Worm (Caenorhabditis elegans) whole organism, L2 larva: Measurements from ENCODE around the gene C54C6.5.

ENCODE experiments used
- C34F6.9 ChIP-seq: fragments of 150-350 bp; optimal IDR thresholded peaks from 2 replicates; lab custom pipeline; 2014; ENCODE audit warnings: missing biosample characterization, missing genetic modification characterization
- F13H6.1 ChIP-seq: sonication (generic microtip); optimal IDR thresholded peaks from 2 replicates; lab custom pipeline; 2016; ENCODE audit warnings: missing genetic modification characterization, missing compliant biosample characterization
- R02D3.7 ChIP-seq: fragments of 150-350 bp; optimal IDR thresholded peaks from 2 replicates; lab custom pipeline; 2014; ENCODE audit warnings: missing biosample characterization, missing genetic modification characterization
- Y55F3AM.14 ChIP-seq: fragments of 200-800 bp; sonication (Bioruptor generic); optimal IDR thresholded peaks from 2 replicates; lab custom pipeline; 2018; ENCODE audit warnings: mild to moderate bottlenecking, missing genetic modification characterization, missing compliant biosample characterization
- alr-1 ChIP-seq: fragments of 150-350 bp; optimal IDR thresholded peaks from 2 replicates; lab custom pipeline; 2014; ENCODE audit warnings: missing biosample characterization, missing genetic modification characterization
- ama-1 ChIP-seq: fragments of 150-350 bp; optimal IDR thresholded peaks from 2 replicates; lab custom pipeline; 2018; ENCODE audit warnings: inconsistent platforms
- blmp-1 ChIP-seq: sonication (generic microtip); optimal IDR thresholded peaks from 2 replicates; lab custom pipeline; 2017; ENCODE audit warnings: missing genetic modification characterization, mild to moderate bottlenecking, missing compliant biosample characterization, antibody characterized with exemption, moderate library complexity; ENCODE audit not compliant: insufficient read depth
- ceh-16 ChIP-seq: fragments of 150-350 bp; optimal IDR thresholded peaks from 2 replicates; lab custom pipeline; 2014; ENCODE audit warnings: missing biosample characterization, missing genetic modification characterization
- ceh-82 ChIP-seq: fragments of 150-350 bp; optimal IDR thresholded peaks from 2 replicates; lab custom pipeline; 2014; ENCODE audit warnings: missing biosample characterization, missing genetic modification characterization
- crh-2 ChIP-seq: sonication (generic microtip); optimal IDR thresholded peaks from 2 replicates; lab custom pipeline; 2017; ENCODE audit warnings: missing biosample characterization, missing genetic modification characterization
- dmd-4 ChIP-seq: sonication (generic microtip); optimal IDR thresholded peaks from 2 replicates; lab custom pipeline; 2017; ENCODE audit warnings: missing biosample characterization, missing genetic modification characterization
- egl-27 ChIP-seq: sonication (generic microtip); optimal IDR thresholded peaks from 3 replicates; lab custom pipeline; 2017; ENCODE audit warnings: missing biosample characterization, missing genetic modification reagents, missing genetic modification characterization
- elt-1 ChIP-seq: fragments of 150-350 bp; optimal IDR thresholded peaks from 2 replicates; lab custom pipeline; 2014; ENCODE audit warnings: missing biosample characterization, missing genetic modification characterization
- fos-1 ChIP-seq: fragments of 150-350 bp; optimal IDR thresholded peaks from 2 replicates; lab custom pipeline; 2014; ENCODE audit warnings: missing biosample characterization, missing genetic modification characterization
- gmeb-1 ChIP-seq: fragments of 150-350 bp; optimal IDR thresholded peaks from 2 replicates; lab custom pipeline; 2014; ENCODE audit warnings: missing biosample characterization, missing genetic modification characterization
- lin-11 ChIP-seq: fragments of 150-350 bp; sonication (generic microtip); optimal IDR thresholded peaks from 2 replicates; lab custom pipeline; 2014; ENCODE audit warnings: missing biosample characterization, missing genetic modification characterization, inconsistent platforms, mixed read lengths
- lin-13 ChIP-seq: fragments of 150-350 bp; optimal IDR thresholded peaks from 2 replicates; lab custom pipeline; 2014; ENCODE audit warnings: missing biosample characterization, missing genetic modification reagents, missing genetic modification characterization
- lsy-2 ChIP-seq, 2 experiments: fragments of 150-350 bp in 1 of 2; sonication (generic microtip) in 1 of 2; optimal IDR thresholded peaks; 2 replicates each; lab custom pipeline; 2014 to 2017; ENCODE audit warnings: missing biosample characterization in 2 of 2, missing genetic modification characterization in 2 of 2
- mab-5 ChIP-seq: fragments of 150-350 bp; optimal IDR thresholded peaks from 2 replicates; lab custom pipeline; 2014; ENCODE audit warnings: missing biosample characterization, missing genetic modification characterization
- mbf-1 ChIP-seq: sonication (generic microtip); optimal IDR thresholded peaks from 2 replicates; lab custom pipeline; 2017; ENCODE audit warnings: missing biosample characterization, missing genetic modification characterization
- mdl-1 ChIP-seq, 2 experiments: fragments of 150-350 bp in 1 of 2; sonication (generic microtip) in 1 of 2; optimal IDR thresholded peaks; 2 replicates each; lab custom pipeline; 2017; ENCODE audit warnings: missing biosample characterization in 2 of 2, missing genetic modification characterization in 2 of 2
- nhr-11 ChIP-seq: fragments of 150-350 bp; optimal IDR thresholded peaks from 2 replicates; lab custom pipeline; 2014; ENCODE audit warnings: missing biosample characterization, missing genetic modification characterization
- nhr-12 ChIP-seq: fragments of 150-350 bp; optimal IDR thresholded peaks from 2 replicates; lab custom pipeline; 2014; ENCODE audit warnings: missing biosample characterization, missing genetic modification characterization
- nhr-129 ChIP-seq: fragments of 150-350 bp; optimal IDR thresholded peaks from 2 replicates; lab custom pipeline; 2014; ENCODE audit warnings: missing biosample characterization, missing genetic modification characterization
- nhr-21 ChIP-seq: fragments of 150-350 bp; optimal IDR thresholded peaks from 2 replicates; lab custom pipeline; 2014; ENCODE audit warnings: missing biosample characterization, missing genetic modification characterization
- nhr-25 ChIP-seq: fragments of 150-350 bp; sonication (generic microtip); optimal IDR thresholded peaks from 3 replicates; lab custom pipeline; 2014; ENCODE audit warnings: missing biosample characterization, missing genetic modification characterization
- nhr-6 ChIP-seq: fragments of 150-350 bp; optimal IDR thresholded peaks from 2 replicates; lab custom pipeline; 2014; ENCODE audit warnings: missing biosample characterization, missing genetic modification characterization
- nhr-77 ChIP-seq: fragments of 150-350 bp; optimal IDR thresholded peaks from 2 replicates; lab custom pipeline; 2014; ENCODE audit warnings: missing biosample characterization, missing genetic modification characterization
- sem-4 ChIP-seq: fragments of 150-350 bp; optimal IDR thresholded peaks from 2 replicates; lab custom pipeline; 2014; ENCODE audit warnings: missing biosample characterization, missing genetic modification reagents, missing genetic modification characterization
- sma-3 ChIP-seq: sonication (generic microtip); optimal IDR thresholded peaks from 2 replicates; lab custom pipeline; 2016; ENCODE audit warnings: missing genetic modification reagents, missing genetic modification characterization, missing compliant biosample characterization
- sma-9 ChIP-seq, 2 experiments: fragments of 150-350 bp in 1 of 2; sonication (generic microtip) in 1 of 2; optimal IDR thresholded peaks; 2 replicates each; lab custom pipeline; 2014 to 2016; ENCODE audit warnings: missing genetic modification characterization in 2 of 2, mild to moderate bottlenecking in 1 of 2, missing biosample characterization in 1 of 2, missing compliant biosample characterization in 1 of 2, missing genetic modification reagents in 1 of 2, moderate library complexity in 1 of 2
- snpc-4 ChIP-seq: fragments of 150-350 bp; optimal IDR thresholded peaks from 2 replicates; lab custom pipeline; 2014; ENCODE audit warnings: missing biosample characterization, missing genetic modification characterization
- unc-55 ChIP-seq: fragments of 150-350 bp; sonication (generic microtip); optimal IDR thresholded peaks from 3 replicates; lab custom pipeline; 2014; ENCODE audit warnings: missing biosample characterization, missing genetic modification reagents, missing genetic modification characterization
- zag-1 ChIP-seq: fragments of 150-350 bp; optimal IDR thresholded peaks from 2 replicates; lab custom pipeline; 2014; ENCODE audit warnings: missing biosample characterization, missing genetic modification characterization
- ztf-1 ChIP-seq: fragments of 200-800 bp; sonication (Bioruptor generic); conservative IDR thresholded peaks from 2 replicates; pipeline ENCODE4 v1.3.6; 2022; ENCODE audit warnings: missing genetic modification characterization, missing compliant biosample characterization
- ztf-11 ChIP-seq: sonication (generic microtip); optimal IDR thresholded peaks from 2 replicates; lab custom pipeline; 2017; ENCODE audit warnings: missing biosample characterization, missing genetic modification characterization
- ztf-4 ChIP-seq: fragments of 150-350 bp; optimal IDR thresholded peaks from 2 replicates; lab custom pipeline; 2014; ENCODE audit warnings: missing biosample characterization, missing genetic modification characterization

C54C6.5 gene

ce11 chrIII:3549750-3550149 lies at the start of gene C54C6.5:
TSS of gene C54C6.5 (minus strand) at chrIII:3549850.
- TF ChIP-seq dmd-4 (no peak), alr-1 (no peak), lin-13 (GFP tag; lab: Kevin White, UChicago) (no peak), gmeb-1 (tag; lab: Kevin White, UChicago) (no peak), nhr-12 (tag; lab: Kevin White, UChicago) (no peak), zag-1 (tag; lab: Kevin White, UChicago) (no peak), nhr-21 (tag; lab: Kevin White, UChicago) (no peak), egl-27 (tag; lab: Kevin White, UChicago) (no peak)

- TF ChIP-seq elt-1 (tag; lab: Kevin White, UChicago) (no peak), nhr-129 (tag; lab: Kevin White, UChicago) (no peak), snpc-4 (no peak), sma-3 (GFP tag; lab: Kevin White, UChicago) (no peak)
Measured at ce11 chrIII:3594681-3595080, 45.0 kb upstream of the C54C6.5 start.

- TF ChIP-seq nhr-129 (tag; lab: Kevin White, UChicago): no peak
- TF ChIP-seq lin-11: no peak
- TF ChIP-seq mbf-1 (tag; lab: Kevin White, UChicago): no peak
- peak; percentile 11 for TF ChIP-seq C34F6.9 (tag; lab: Kevin White, UChicago)
- no peak for TF ChIP-seq Y55F3AM.14 (GFP tag; lab: Kevin White, UChicago)
- no peak for TF ChIP-seq mdl-1 (tag; optimal IDR thresholded peaks at IDR 0.05; lab: Kevin White, UChicago)
- TF ChIP-seq nhr-11 (tag; lab: Kevin White, UChicago): no peak
- TF ChIP-seq nhr-25 (tag; lab: Kevin White, UChicago): no peak
Measured at ce11 chrIII:3590365-3590764, 40.7 kb upstream of the C54C6.5 start, which contains the start of gene ptp-1. TSS of gene ptp-1 (plus strand) at chrIII:3590722.

ce11 chrIII:3588183-3588582 lies 38.5 kb upstream of the C54C6.5 start:
- TF ChIP-seq blmp-1 (tag; lab: Kevin White, UChicago): no peak
- no peak for TF ChIP-seq nhr-77 (tag; lab: Kevin White, UChicago)
- no peak for TF ChIP-seq sem-4
- TF ChIP-seq nhr-21 (tag; lab: Kevin White, UChicago): no peak
- no peak for TF ChIP-seq ama-1 (lab: Kevin White, UChicago)
- TF ChIP-seq lin-11: no peak
- TF ChIP-seq ztf-11 (tag; lab: Kevin White, UChicago): no peak
- TF ChIP-seq ztf-4 (tag; lab: Kevin White, UChicago): no peak
- TF ChIP-seq dmd-4: no peak
- no peak for TF ChIP-seq lsy-2 (tag; optimal IDR thresholded peaks at IDR 0.05; lab: Kevin White, UChicago)
- no peak for TF ChIP-seq nhr-129 (tag; lab: Kevin White, UChicago)
- TF ChIP-seq sma-3 (GFP tag; lab: Kevin White, UChicago): no peak
- no peak for TF ChIP-seq elt-1 (tag; lab: Kevin White, UChicago)
- TF ChIP-seq ceh-82 (tag; lab: Kevin White, UChicago): no peak

ce11 chrIII:3583341-3583740 lies 33.7 kb upstream of the C54C6.5 start:
- peak; percentile 59 for TF ChIP-seq unc-55 (GFP tag; lab: Kevin White, UChicago)
- TF ChIP-seq nhr-25 (tag; lab: Kevin White, UChicago): no peak
- no peak for TF ChIP-seq ceh-16

- TF ChIP-seq fos-1 (tag; lab: Kevin White, UChicago) (peak; percentile 19), nhr-77 (tag; lab: Kevin White, UChicago) (no peak)
Measured at ce11 chrIII:3581636-3582035, 32.0 kb upstream of the C54C6.5 start, which contains the start of gene C48D5.3. TSS of gene C48D5.3 (minus strand) at chrIII:3581736.

ce11 chrIII:3573281-3573680 lies 23.6 kb upstream of the C54C6.5 start, which contains the start of gene nhr-6:
TSS of gene nhr-6 (plus strand) at chrIII:3573581.
- TF ChIP-seq unc-55 (GFP tag; lab: Kevin White, UChicago): no peak
- TF ChIP-seq F13H6.1 (tag; lab: Kevin White, UChicago): no peak
- no peak for TF ChIP-seq mab-5
- TF ChIP-seq crh-2 (tag; lab: Kevin White, UChicago): no peak
- no peak for TF ChIP-seq nhr-6 (tag; lab: Kevin White, UChicago)
- TF ChIP-seq R02D3.7 (tag; lab: Kevin White, UChicago): no peak
- no peak for TF ChIP-seq ztf-11 (tag; lab: Kevin White, UChicago)
- no peak for TF ChIP-seq lsy-2 (tag; optimal IDR thresholded peaks at IDR 0.05; lab: Kevin White, UChicago)
- TF ChIP-seq mbf-1 (tag; lab: Kevin White, UChicago): no peak
- no peak for TF ChIP-seq ztf-1 (GFP tag; lab: Robert Waterston, UW)
- no peak for TF ChIP-seq sma-9 (GFP tag; optimal IDR thresholded peaks at IDR 0.05; lab: Kevin White, UChicago)
- no peak for TF ChIP-seq sma-9 (tag; optimal IDR thresholded peaks at IDR 0.05; lab: Kevin White, UChicago)
- TF ChIP-seq alr-1: no peak
- no peak for TF ChIP-seq nhr-77 (tag; lab: Kevin White, UChicago)
- TF ChIP-seq nhr-129 (tag; lab: Kevin White, UChicago): no peak
- TF ChIP-seq mdl-1 (tag; optimal IDR thresholded peaks at IDR 0.05; lab: Kevin White, UChicago): no peak
- TF ChIP-seq fos-1 (tag; lab: Kevin White, UChicago): no peak
